Worm (Caenorhabditis elegans) whole organism, young adult: ENCODE results near the gene T05E12.9.

Experiments used
- F39B2.1 ChIP-seq: fragments of 200-800 bp; sonication (Bioruptor generic); IDR thresholded peaks from 2 replicates; pipeline ENCODE4 v1.3.6; 2022; ENCODE audit warnings: missing genetic modification reagents, missing genetic modification characterization, missing compliant biosample characterization
- nhr-27 ChIP-seq: fragments of 200-800 bp; sonication (Bioruptor generic); optimal IDR thresholded peaks from 2 replicates; lab custom pipeline; 2018; ENCODE audit warnings: mild to moderate bottlenecking, missing genetic modification characterization, moderate library complexity, missing compliant biosample characterization
- unc-130 ChIP-seq: sonication (generic microtip); optimal IDR thresholded peaks from 2 replicates; lab custom pipeline; 2016; ENCODE audit warnings: missing genetic modification reagents, missing genetic modification characterization, missing compliant biosample characterization

- TF ChIP-seq nhr-27 (no peak), F39B2.1 (GFP tag; lab: Robert Waterston, UW) (no peak), unc-130 (GFP tag; lab: Kevin White, UChicago) (no peak)
Measured at ce11 chrV:17077889-17078288, 4.7 kb downstream of the T05E12.9 start, which contains the start of gene T05E12.3.
